Worm (Caenorhabditis elegans): ENCODE data around the gene ugt-18.

The ugt-18 gene

DNA sequence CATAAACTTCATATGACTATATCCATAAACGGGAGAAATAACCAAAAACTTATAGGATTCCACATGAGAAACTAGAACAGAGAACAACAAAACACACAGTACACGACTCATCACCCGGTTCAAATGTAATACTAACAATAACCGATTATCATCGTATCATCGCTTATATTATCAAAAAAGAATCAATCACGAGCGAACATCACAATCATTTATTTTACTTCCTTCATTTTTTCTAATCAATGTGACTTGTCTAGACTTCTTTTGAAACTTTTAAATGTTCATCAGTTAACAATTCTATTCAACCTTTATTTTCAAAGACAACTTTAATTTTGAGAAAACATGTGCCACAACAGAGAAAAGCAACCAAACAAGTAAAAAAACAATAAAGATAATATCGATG, 24.9 kb upstream of the ugt-18 start, which contains the start of gene ugt-4:
ugt-4 (minus strand) TSS at position 141 of the 400 bp plus-strand sequence.
- TF ChIP-seq cnd-1 (tag; optimal IDR thresholded peaks at IDR 0.05) (no peak), ceh-39 (tag; optimal IDR thresholded peaks at IDR 0.05) (no peak), hlh-1 (tag; optimal IDR thresholded peaks at IDR 0.05) (no peak), ztf-11 (tag; optimal IDR thresholded peaks at IDR 0.05) (no peak), mep-1 (tag; optimal IDR thresholded peaks at IDR 0.05) (no peak), lsy-2 (tag; optimal IDR thresholded peaks at IDR 0.05) (no peak), ceh-83 (GFP tag; optimal IDR thresholded peaks at IDR 0.05) (no peak)

DNA sequence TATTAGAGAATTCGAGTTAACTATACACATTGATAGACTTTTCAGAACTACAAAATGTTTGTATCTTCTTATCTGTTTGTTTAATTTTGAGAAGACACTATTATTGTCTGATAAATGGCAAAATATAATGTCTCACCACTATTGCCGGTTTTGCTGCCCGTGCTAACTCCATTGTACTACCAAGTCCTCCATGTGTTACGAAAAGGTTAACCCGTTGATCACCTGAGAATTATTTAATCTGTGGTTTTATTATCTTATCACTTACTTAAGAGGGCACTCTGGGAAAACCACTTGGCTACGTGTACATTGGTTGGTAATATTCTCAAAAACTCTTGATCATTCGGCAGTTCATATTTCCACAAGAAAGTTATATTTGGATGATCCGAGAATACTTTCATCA, 24.1 kb upstream of the ugt-18 start:
- no peak for TF ChIP-seq ceh-43 (GFP tag; optimal IDR thresholded peaks at IDR 0.05)
- TF ChIP-seq mab-5 (tag; optimal IDR thresholded peaks at IDR 0.05): no peak
- TF ChIP-seq zip-8 (tag; optimal IDR thresholded peaks at IDR 0.05): no peak
- no peak for TF ChIP-seq nhr-237 (tag; optimal IDR thresholded peaks at IDR 0.05)
- no peak for TF ChIP-seq nhr-2 (tag; optimal IDR thresholded peaks at IDR 0.05)
- no peak for TF ChIP-seq nhr-28 (tag; optimal IDR thresholded peaks at IDR 0.05)
- TF ChIP-seq unc-120 (tag; optimal IDR thresholded peaks at IDR 0.05; ENCODE audit: poor library complexity, severe bottlenecking): no peak
- TF ChIP-seq unc-39 (tag; optimal IDR thresholded peaks at IDR 0.05): no peak
- TF ChIP-seq pha-4 (tag; optimal IDR thresholded peaks at IDR 0.05): no peak
- no peak for TF ChIP-seq mls-2 (tag; optimal IDR thresholded peaks at IDR 0.05)
- no peak for TF ChIP-seq drap-1 (GFP tag; optimal IDR thresholded peaks at IDR 0.05)
- TF ChIP-seq ham-2 (GFP tag; optimal IDR thresholded peaks at IDR 0.05): no peak
- no peak for TF ChIP-seq nhr-76 (tag; optimal IDR thresholded peaks at IDR 0.05)
- TF ChIP-seq M03D4.4 (tag; optimal IDR thresholded peaks at IDR 0.05): no peak
- no peak for TF ChIP-seq hlh-1 (tag; optimal IDR thresholded peaks at IDR 0.05)
- TF ChIP-seq snpc-4 (tag; optimal IDR thresholded peaks at IDR 0.05): no peak
- TF ChIP-seq ces-1 (GFP tag; optimal IDR thresholded peaks at IDR 0.05): no peak
- TF ChIP-seq cnd-1 (tag; optimal IDR thresholded peaks at IDR 0.05): no peak
- TF ChIP-seq lin-32 (GFP tag; optimal IDR thresholded peaks at IDR 0.05): no peak
- no peak for TF ChIP-seq elt-1 (tag; optimal IDR thresholded peaks at IDR 0.05; ENCODE audit: borderline replicate concordance, insufficient read depth)

DNA sequence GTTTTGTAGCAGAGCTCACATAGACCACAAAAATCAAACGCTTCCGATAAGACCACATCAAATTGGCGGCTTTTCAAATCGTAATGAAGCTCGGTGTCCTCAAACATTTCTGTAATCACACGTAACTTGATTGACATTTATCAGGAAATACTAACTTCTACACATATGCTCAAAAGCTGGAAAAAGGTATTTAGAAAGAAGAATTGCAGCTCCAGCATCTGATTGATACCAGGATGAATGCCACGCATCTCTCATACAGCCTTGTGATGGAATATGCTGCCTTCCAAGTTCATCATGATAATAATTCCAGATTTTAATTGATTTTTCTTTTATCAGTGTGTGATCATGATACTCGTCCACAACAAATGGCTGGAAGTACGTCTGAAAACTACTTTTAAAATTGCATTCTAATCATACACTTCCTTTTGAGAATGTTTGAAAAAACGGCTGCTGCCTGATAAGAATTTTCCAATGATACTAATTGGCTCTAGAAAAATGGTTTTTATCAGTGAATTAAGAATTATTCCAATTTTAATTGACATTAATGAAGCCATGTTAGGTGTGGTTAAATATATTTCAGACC, 23.1 kb upstream of the ugt-18 start:
- TF ChIP-seq hlh-1 (tag; optimal IDR thresholded peaks at IDR 0.05) (no peak), ceh-83 (GFP tag; optimal IDR thresholded peaks at IDR 0.05) (no peak), pha-4 (tag; optimal IDR thresholded peaks at IDR 0.05) (no peak), sptf-1 (tag; optimal IDR thresholded peaks at IDR 0.05) (no peak), sem-2 (GFP tag; optimal IDR thresholded peaks at IDR 0.05) (no peak)

DNA sequence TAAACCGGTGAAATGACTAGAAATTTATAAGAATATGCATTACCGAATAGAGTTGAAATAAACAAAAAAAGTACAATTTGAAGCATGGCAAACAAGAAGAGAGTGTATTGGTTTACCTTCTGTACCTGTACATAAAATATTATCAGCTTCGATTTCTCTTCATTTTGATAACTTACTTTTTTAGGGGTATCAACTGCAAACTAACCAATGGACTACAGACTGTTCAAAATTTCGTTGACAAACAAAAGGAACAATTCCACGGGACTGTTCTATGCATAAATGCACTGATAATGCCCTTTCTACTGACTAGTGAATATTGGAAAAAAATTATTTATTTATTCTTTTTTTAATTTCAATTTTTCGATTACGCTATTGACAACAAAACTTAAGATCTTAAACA, 22.1 kb upstream of the ugt-18 start, which contains the start of gene ugt-6:
ugt-6 (minus strand) TSS at position 233 of the 400 bp plus-strand sequence.
- no peak for TF ChIP-seq cnd-1 (tag; optimal IDR thresholded peaks at IDR 0.05)
- no peak for TF ChIP-seq flh-1 (GFP tag; optimal IDR thresholded peaks at IDR 0.05)
- no peak for TF ChIP-seq tbx-8 (GFP tag; optimal IDR thresholded peaks at IDR 0.05)
- TF ChIP-seq lin-13 (tag; optimal IDR thresholded peaks at IDR 0.05): no peak
- TF ChIP-seq sptf-1 (tag; optimal IDR thresholded peaks at IDR 0.05): no peak
- no peak for TF ChIP-seq zip-8 (tag; optimal IDR thresholded peaks at IDR 0.05)
- TF ChIP-seq nhr-28 (tag; optimal IDR thresholded peaks at IDR 0.05): no peak
- no peak for TF ChIP-seq unc-62 (GFP tag; optimal IDR thresholded peaks at IDR 0.05)
- no peak for TF ChIP-seq lin-32 (GFP tag; optimal IDR thresholded peaks at IDR 0.05)
- no peak for TF ChIP-seq ceh-39 (tag; optimal IDR thresholded peaks at IDR 0.05)
- TF ChIP-seq drap-1 (GFP tag; optimal IDR thresholded peaks at IDR 0.05): no peak
- TF ChIP-seq ces-1 (GFP tag; optimal IDR thresholded peaks at IDR 0.05): no peak
- no peak for TF ChIP-seq mls-2 (tag; optimal IDR thresholded peaks at IDR 0.05)
- no peak for TF ChIP-seq hlh-1 (tag; optimal IDR thresholded peaks at IDR 0.05)
- TF ChIP-seq sem-2 (GFP tag; optimal IDR thresholded peaks at IDR 0.05): no peak
- TF ChIP-seq M03D4.4 (tag; optimal IDR thresholded peaks at IDR 0.05): no peak

DNA sequence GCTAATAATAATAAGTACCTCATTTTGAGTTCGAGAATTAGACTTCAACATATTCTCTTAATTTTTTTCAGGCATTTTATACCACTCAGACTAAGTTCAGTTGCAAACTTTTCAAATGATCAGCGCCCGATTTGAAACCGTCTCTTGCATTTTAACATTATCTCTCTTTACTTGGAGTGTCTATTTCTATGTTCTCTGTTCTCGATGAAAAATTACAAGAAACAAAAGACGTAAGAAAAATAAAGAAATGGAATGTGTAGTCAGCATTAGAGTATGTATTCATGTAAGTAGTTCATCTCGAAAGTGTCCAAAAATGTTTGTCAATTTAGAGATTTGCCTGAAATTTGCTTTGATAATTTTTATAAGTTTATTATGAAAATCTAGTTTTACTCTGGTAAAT, 19.9 kb upstream of the ugt-18 start, which contains the start of gene ugt-3:
ugt-3 (minus strand) TSS at position 101 of the 400 bp plus-strand sequence.
- TF ChIP-seq blmp-1 (tag; optimal IDR thresholded peaks at IDR 0.05): no peak
- TF ChIP-seq ces-1 (GFP tag; optimal IDR thresholded peaks at IDR 0.05): no peak
- TF ChIP-seq mep-1 (tag; optimal IDR thresholded peaks at IDR 0.05): no peak
- no peak for TF ChIP-seq lin-32 (GFP tag; optimal IDR thresholded peaks at IDR 0.05)
- no peak for TF ChIP-seq ceh-83 (GFP tag; optimal IDR thresholded peaks at IDR 0.05)
- no peak for TF ChIP-seq tbx-8 (GFP tag; optimal IDR thresholded peaks at IDR 0.05)
- no peak for TF ChIP-seq sem-2 (GFP tag; optimal IDR thresholded peaks at IDR 0.05)
- TF ChIP-seq M03D4.4 (tag; optimal IDR thresholded peaks at IDR 0.05): no peak
- no peak for TF ChIP-seq flh-1 (GFP tag; optimal IDR thresholded peaks at IDR 0.05)
- no peak for TF ChIP-seq bed-3 (GFP tag; optimal IDR thresholded peaks at IDR 0.05)
- TF ChIP-seq unc-39 (tag; optimal IDR thresholded peaks at IDR 0.05): no peak
- TF ChIP-seq hlh-1 (tag; optimal IDR thresholded peaks at IDR 0.05): no peak
- no peak for TF ChIP-seq sptf-1 (tag; optimal IDR thresholded peaks at IDR 0.05)
- TF ChIP-seq nhr-76 (tag; optimal IDR thresholded peaks at IDR 0.05): no peak
- TF ChIP-seq nhr-28 (tag; optimal IDR thresholded peaks at IDR 0.05): no peak
- TF ChIP-seq unc-62 (GFP tag; optimal IDR thresholded peaks at IDR 0.05): no peak
- no peak for TF ChIP-seq nhr-2 (tag; optimal IDR thresholded peaks at IDR 0.05)
- TF ChIP-seq mls-2 (tag; optimal IDR thresholded peaks at IDR 0.05): no peak
- no peak for TF ChIP-seq cnd-1 (tag; optimal IDR thresholded peaks at IDR 0.05)
